Worm (Caenorhabditis elegans) whole organism, midembryonic: ENCODE results near the gene mrps-35.

ENCODE experiments used
- cog-1 ChIP-seq: sonication (generic microtip); optimal IDR thresholded peaks from 2 replicates; lab custom pipeline; 2016; ENCODE audit warnings: missing genetic modification characterization, missing compliant biosample characterization
- flt-1 ChIP-seq: fragments of 200-800 bp; sonication (Bioruptor generic); IDR thresholded peaks from 2 replicates; pipeline ENCODE4 v1.3.6; 2022; ENCODE audit warnings: missing genetic modification characterization, missing compliant biosample characterization
- ref-1 ChIP-seq: fragments of 200-800 bp; sonication (Bioruptor generic); conservative IDR thresholded peaks from 2 replicates; pipeline ENCODE4 v1.3.6; 2022; ENCODE audit warnings: missing genetic modification reagents, missing genetic modification characterization, missing compliant biosample characterization
- tab-1 ChIP-seq: fragments of 200-800 bp; sonication (Bioruptor generic); IDR thresholded peaks from 2 replicates; pipeline ENCODE4 v1.3.6; 2022; ENCODE audit warnings: missing genetic modification characterization, missing compliant biosample characterization

DNA sequence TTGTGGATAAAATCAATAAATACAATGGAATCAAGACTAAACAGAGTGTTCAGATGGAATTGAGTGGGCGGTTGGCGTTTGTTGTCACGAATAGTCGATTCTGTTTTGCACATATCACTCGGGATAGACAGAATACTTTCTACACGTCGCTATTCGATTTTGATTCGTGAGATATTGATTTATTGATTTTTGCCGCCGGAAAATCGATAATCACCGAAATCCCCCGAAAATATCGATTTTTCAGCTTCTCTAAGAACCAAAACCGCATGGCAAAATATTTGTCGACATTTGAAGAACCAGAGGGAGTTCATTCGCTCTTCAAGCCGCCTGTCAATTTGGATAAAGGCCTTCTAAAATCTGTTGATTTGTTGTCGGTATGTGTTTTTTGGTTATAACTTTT is 29.3 kb downstream of the mrps-35 start:
- TF ChIP-seq flt-1 (no peak), tab-1 (GFP tag; lab: Robert Waterston, UW) (no peak), cog-1 (no peak), ref-1 (GFP tag; lab: Robert Waterston, UW) (no peak)
